Fruit fly (Drosophila melanogaster): ENCODE data around the gene PNUTS.

PNUTS gene

DNA sequence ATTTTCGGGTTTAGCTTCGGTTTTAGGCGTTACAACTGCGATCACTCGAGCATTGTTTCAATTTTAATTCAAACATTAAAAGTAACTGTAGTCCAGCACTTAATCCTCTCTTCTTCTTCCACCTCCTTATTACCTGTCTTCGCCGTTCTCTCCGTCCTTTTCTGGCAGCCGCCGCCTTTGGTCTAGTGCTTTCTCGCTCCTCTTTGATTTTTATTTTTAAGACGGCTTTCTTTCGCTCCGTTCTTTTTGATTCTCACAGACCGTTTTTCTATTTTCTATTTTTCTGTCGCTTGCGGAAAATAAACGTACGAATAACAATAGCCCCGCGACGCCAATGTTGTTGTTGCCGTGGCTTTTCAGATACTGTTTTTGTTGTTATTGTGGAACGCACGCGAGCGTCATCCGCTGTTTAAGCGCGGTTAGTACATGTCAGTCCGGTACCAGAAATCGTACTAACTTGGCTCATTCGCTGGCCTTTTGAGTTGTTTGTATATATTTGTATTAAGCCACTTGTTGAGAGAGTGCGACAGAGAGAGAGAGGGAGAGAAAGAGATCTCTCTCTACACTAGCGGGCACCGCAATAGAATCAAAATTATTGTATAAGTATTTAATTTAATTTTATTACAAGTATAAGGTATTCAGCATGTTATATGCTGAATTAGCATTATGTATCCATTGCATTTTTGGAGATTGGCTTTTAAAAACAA lies 2.2 kb upstream of the PNUTS start, which contains the start of gene aru (continued):
- TF ChIP-seq CG2202 (tag; optimal IDR thresholded peaks at IDR 0.05) (peak; percentile 17), tap (tag; optimal IDR thresholded peaks at IDR 0.05) (peak; percentile 46), gcm (GFP tag; optimal IDR thresholded peaks at IDR 0.05) (peak; percentile 50), CG10543 (GFP tag; optimal IDR thresholded peaks at IDR 0.05) (peak; percentile 48), jing (GFP tag; optimal IDR thresholded peaks at IDR 0.05) (no peak), sd (tag; optimal IDR thresholded peaks at IDR 0.05) (peak; percentile 15), CG4360 (GFP tag; IDR thresholded peaks at IDR 0.05) (peak; percentile 96), Dref (GFP tag; IDR thresholded peaks at IDR 0.05) (0 out of 2 replicates have a peak, but pooled peaks have one; percentile 32), CG6791 (GFP tag; IDR thresholded peaks at IDR 0.05; ENCODE audit: partially characterized antibody) (no peak), Taf1 (GFP tag; IDR thresholded peaks at IDR 0.05) (no peak), Side (GFP tag; optimal IDR thresholded peaks at IDR 0.05) (no peak), Mad (GFP tag; optimal IDR thresholded peaks at IDR 0.05) (no peak), unpg (GFP tag; optimal IDR thresholded peaks at IDR 0.05) (peak; percentile 47), Mes4 (GFP tag; optimal IDR thresholded peaks at IDR 0.05) (no peak), CG18011 (GFP tag; optimal IDR thresholded peaks at IDR 0.05) (no peak), CG17385 (GFP tag; optimal IDR thresholded peaks at IDR 0.05) (peak; percentile 46), CG12769 (tag; optimal IDR thresholded peaks at IDR 0.05) (peak; percentile 14), dm (GFP tag; optimal IDR thresholded peaks at IDR 0.05) (no peak), CG13424 (tag; optimal IDR thresholded peaks at IDR 0.05) (peak; percentile 34), Xbp1 (GFP tag; optimal IDR thresholded peaks at IDR 0.05) (peak; percentile 12), Sox102F (GFP tag; optimal IDR thresholded peaks at IDR 0.05) (peak; percentile 15), CG13123 (GFP tag; optimal IDR thresholded peaks at IDR 0.05) (no peak), Hand (GFP tag; optimal IDR thresholded peaks at IDR 0.05) (peak; percentile 9), stc (GFP tag; IDR thresholded peaks at IDR 0.05) (0 out of 2 replicates have a peak, but pooled peaks have one; percentile 30), Ada2b (GFP tag; IDR thresholded peaks at IDR 0.05) (peak; percentile 32; the same call in 1 of the 2 replicates), nau (GFP tag; optimal IDR thresholded peaks at IDR 0.05) (no peak)

DNA sequence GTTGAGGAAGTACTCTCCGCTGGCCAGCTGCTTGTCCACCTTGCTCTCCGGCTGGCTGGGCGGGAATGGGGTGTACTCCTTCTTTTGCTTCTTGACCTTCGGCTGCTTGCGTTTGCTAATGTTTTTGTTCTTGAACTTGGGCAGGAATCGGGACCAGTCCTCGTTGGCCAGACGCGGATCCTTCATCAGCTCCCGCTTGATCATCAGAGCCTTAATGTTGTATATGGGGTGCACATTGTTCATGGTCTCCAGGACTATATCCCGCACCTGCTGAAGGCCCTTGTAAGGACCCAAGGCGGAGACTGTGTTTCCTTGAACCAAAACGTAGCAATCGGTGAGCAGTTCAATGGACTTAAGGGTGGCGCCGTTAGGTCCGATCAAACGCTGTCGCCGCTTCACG lies 1.3 kb upstream of the PNUTS start:
- TF ChIP-seq Ets65A (GFP tag) (peak; percentile 76), sens (GFP tag) (peak; percentile 65), Med (GFP tag) (peak; percentile 62), CG6791 (GFP tag; IDR thresholded peaks at IDR 0.05; ENCODE audit: partially characterized antibody) (0 out of 3 replicates have a peak, but pooled peaks have one; percentile 9), sug (tag; optimal IDR thresholded peaks at IDR 0.05) (no peak)

DNA sequence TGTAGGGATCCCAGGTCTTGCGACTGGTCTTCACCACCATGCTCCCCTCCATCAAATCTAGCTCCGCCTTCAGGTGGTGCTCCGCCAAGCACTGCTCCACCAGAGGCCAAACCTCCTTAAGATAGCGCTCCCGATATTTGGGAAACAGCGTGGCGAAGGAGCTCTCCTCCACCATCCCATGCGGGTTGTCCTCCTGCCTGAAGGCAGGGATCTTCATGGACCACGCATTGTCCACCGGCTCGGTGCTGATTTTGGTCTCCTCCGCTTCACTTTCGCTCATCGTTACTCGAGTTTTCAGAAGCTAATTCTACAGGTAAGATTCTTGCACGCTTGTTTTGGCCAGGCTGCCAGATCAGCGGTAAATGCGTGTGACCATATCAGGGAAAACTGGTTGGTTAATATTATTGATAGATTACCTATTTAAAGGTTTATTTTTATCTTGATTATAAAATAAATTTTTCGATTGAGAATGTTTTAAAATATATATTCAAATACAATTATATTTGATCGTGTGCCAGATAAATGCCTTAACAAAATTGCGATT lies 696 bp upstream of the PNUTS start, which contains the start of gene dbe:
Gene dbe (minus strand): TSS at position 361 of the 544 bp plus-strand sequence.
- TF ChIP-seq slp2 (GFP tag; optimal IDR thresholded peaks at IDR 0.05): no peak
- peak in 1 of 2 experiments; percentile 31 for TF ChIP-seq dpn (GFP tag; optimal IDR thresholded peaks at IDR 0.05)
- no peak for TF ChIP-seq Usf (GFP tag; optimal IDR thresholded peaks at IDR 0.05)
- TF ChIP-seq gcm (GFP tag; optimal IDR thresholded peaks at IDR 0.05): no peak
- no peak for TF ChIP-seq Dref (GFP tag; IDR thresholded peaks at IDR 0.05)
- no peak for TF ChIP-seq CG17612 (GFP tag; IDR thresholded peaks at IDR 0.05)
- no peak for TF ChIP-seq sima (GFP tag; optimal IDR thresholded peaks at IDR 0.05)
- TF ChIP-seq Atf-2 (GFP tag; optimal IDR thresholded peaks at IDR 0.05): no peak
- no peak for TF ChIP-seq CHES-1-like (GFP tag; optimal IDR thresholded peaks at IDR 0.05)
- no peak; the same call in 2 of the 3 replicates for TF ChIP-seq B-H1 (GFP tag; IDR thresholded peaks at IDR 0.05)
- peak; percentile 22 for TF ChIP-seq CG30403 (GFP tag; optimal IDR thresholded peaks at IDR 0.05)
- TF ChIP-seq amos (GFP tag; IDR thresholded peaks at IDR 0.05; ENCODE audit: partially characterized antibody): no peak
- TF ChIP-seq gt (GFP tag; IDR thresholded peaks at IDR 0.05): no peak
- no peak for TF ChIP-seq CG15696 (tag; optimal IDR thresholded peaks at IDR 0.05)
- no peak for TF ChIP-seq trh (GFP tag; optimal IDR thresholded peaks at IDR 0.05)
- peak; percentile 59 for TF ChIP-seq CG4617 (GFP tag; optimal IDR thresholded peaks at IDR 0.05; ENCODE audit: borderline replicate concordance)
- TF ChIP-seq CG7372 (GFP tag; IDR thresholded peaks at IDR 0.05): no peak
- TF ChIP-seq CG9437 (GFP tag; optimal IDR thresholded peaks at IDR 0.05): no peak
- no peak for TF ChIP-seq C15 (GFP tag; IDR thresholded peaks at IDR 0.05)
- TF ChIP-seq Nf-YC (tag; optimal IDR thresholded peaks at IDR 0.05): no peak

Measured in whole organism, embryonic.